Fruit fly (Drosophila melanogaster): ENCODE measurements around the gene CG17819.

DNA sequence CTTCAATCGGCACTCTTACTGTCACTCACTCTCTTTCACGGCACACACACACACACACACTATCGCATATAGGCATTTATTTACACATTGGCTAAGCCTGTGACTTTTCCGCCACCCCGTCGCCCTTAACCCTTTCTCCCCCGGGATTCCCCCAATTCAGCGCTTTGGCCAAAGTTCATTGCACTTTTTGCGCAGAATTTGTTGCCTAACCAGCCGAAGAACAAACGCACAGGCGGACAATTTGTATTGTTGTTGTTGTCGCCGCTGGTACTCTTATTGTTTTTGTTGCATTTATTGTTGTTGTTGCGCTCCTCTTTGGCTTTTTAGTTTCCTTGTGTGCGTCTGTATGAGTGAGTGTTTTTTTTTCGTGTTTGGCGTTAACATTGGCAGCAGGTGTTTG lies 13.4 kb upstream of the CG17819 start:
- TF ChIP-seq CTCF (optimal IDR thresholded peaks at IDR 0.05) (no peak), CG8478 (optimal IDR thresholded peaks at IDR 0.05) (no peak)

Data from S2 (cell line).